Fruit fly (Drosophila melanogaster): ENCODE measurements around the gene CG33177.

Gene CG33177

dm6 chrX:15070811-15071479 lies 10.2 kb upstream of the CG33177 start (continued):
- no peak for TF ChIP-seq Dp (GFP tag; optimal IDR thresholded peaks at IDR 0.05)
- peak; percentile 4; the same call in 1 of the 2 replicates for TF ChIP-seq al (GFP tag; IDR thresholded peaks at IDR 0.05)
- peak; percentile 25; the same call in 1 of the 3 replicates for TF ChIP-seq Dbx (GFP tag; IDR thresholded peaks at IDR 0.05)
- no peak for TF ChIP-seq wor (GFP tag; IDR thresholded peaks at IDR 0.05)
- TF ChIP-seq CG16813 (GFP tag; IDR thresholded peaks at IDR 0.05; ENCODE audit: partially characterized antibody) = no peak
- TF ChIP-seq grau (tag; optimal IDR thresholded peaks at IDR 0.05) = peak; percentile 12
- peak; percentile 42; the same call in 1 of the 2 replicates for TF ChIP-seq Drgx (GFP tag; IDR thresholded peaks at IDR 0.05)
- TF ChIP-seq nau (GFP tag; optimal IDR thresholded peaks at IDR 0.05) = no peak
- no peak for TF ChIP-seq CG13287 (GFP tag; IDR thresholded peaks at IDR 0.05; ENCODE audit: partially characterized antibody)
- no peak for TF ChIP-seq CG4360 (GFP tag; IDR thresholded peaks at IDR 0.05)
- no peak for TF ChIP-seq CG8089 (GFP tag; optimal IDR thresholded peaks at IDR 0.05)
- no peak for TF ChIP-seq Adf1 (GFP tag; IDR thresholded peaks at IDR 0.05)
- peak; percentile 63 for TF ChIP-seq exex (tag; optimal IDR thresholded peaks at IDR 0.05)
- TF ChIP-seq rib (GFP tag; IDR thresholded peaks at IDR 0.05) = no peak
- TF ChIP-seq HHEX (GFP tag; optimal IDR thresholded peaks at IDR 0.05) = no peak
- no peak for TF ChIP-seq ham (GFP tag; IDR thresholded peaks at IDR 0.05)
- TF ChIP-seq zen2 (GFP tag; IDR thresholded peaks at IDR 0.05; ENCODE audit: partially characterized antibody) = no peak
- TF ChIP-seq CG8924 (tag; optimal IDR thresholded peaks at IDR 0.05) = no peak
- peak; percentile 58 for TF ChIP-seq CG15073 (GFP tag; optimal IDR thresholded peaks at IDR 0.05)
- no peak for TF ChIP-seq ind (GFP tag; optimal IDR thresholded peaks at IDR 0.05)
- peak; percentile 3 for TF ChIP-seq Hmr (GFP tag; optimal IDR thresholded peaks at IDR 0.05)
- peak; percentile 43 for TF ChIP-seq mirr (GFP tag; optimal IDR thresholded peaks at IDR 0.05)
- TF ChIP-seq CG11456 (GFP tag; IDR thresholded peaks at IDR 0.05) = no peak
- no peak for TF ChIP-seq aop (GFP tag; IDR thresholded peaks at IDR 0.05)
- TF ChIP-seq lbe (GFP tag; optimal IDR thresholded peaks at IDR 0.05) = peak; percentile 29
- no peak for TF ChIP-seq zfh1 (GFP tag; IDR thresholded peaks at IDR 0.05)
- TF ChIP-seq sqz (GFP tag; optimal IDR thresholded peaks at IDR 0.05) = no peak
- no peak for TF ChIP-seq tll (GFP tag; optimal IDR thresholded peaks at IDR 0.05)
- peak; percentile 28; the same call in 1 of the 2 replicates for TF ChIP-seq Rfx (GFP tag; IDR thresholded peaks at IDR 0.05)
- TF ChIP-seq CG30431 (GFP tag; optimal IDR thresholded peaks at IDR 0.05) = no peak
- no peak for TF ChIP-seq chm (GFP tag; IDR thresholded peaks at IDR 0.05)
- peak; percentile 18 for TF ChIP-seq CG10543 (GFP tag; optimal IDR thresholded peaks at IDR 0.05)
- peak; percentile 1 for TF ChIP-seq CG15514 (GFP tag; optimal IDR thresholded peaks at IDR 0.05)
- no peak for TF ChIP-seq en (GFP tag; optimal IDR thresholded peaks at IDR 0.05)
- no peak for TF ChIP-seq ac (GFP tag; optimal IDR thresholded peaks at IDR 0.05)
- no peak for TF ChIP-seq h (optimal IDR thresholded peaks at IDR 0.05)
- no peak for TF ChIP-seq stc (GFP tag; IDR thresholded peaks at IDR 0.05)
- TF ChIP-seq Ssrp (tag; optimal IDR thresholded peaks at IDR 0.05) = no peak
- no peak for TF ChIP-seq CG10267 (tag; optimal IDR thresholded peaks at IDR 0.05)
- TF ChIP-seq Hr78 (GFP tag; optimal IDR thresholded peaks at IDR 0.05) = peak in 1 of 2 experiments; percentile 46
- no peak for TF ChIP-seq Six4 (GFP tag; optimal IDR thresholded peaks at IDR 0.05)
- TF ChIP-seq ken (GFP tag; IDR thresholded peaks at IDR 0.05) = no peak
- TF ChIP-seq CG34422 (GFP tag; IDR thresholded peaks at IDR 0.05) = 0 out of 3 replicates have a peak, but pooled peaks have one; percentile 17
- no peak for TF ChIP-seq Rx (GFP tag; IDR thresholded peaks at IDR 0.05)
- no peak for TF ChIP-seq CG2712 (tag; optimal IDR thresholded peaks at IDR 0.05)
- no peak for TF ChIP-seq sr (GFP tag; IDR thresholded peaks at IDR 0.05)
- TF ChIP-seq gro (GFP tag; optimal IDR thresholded peaks at IDR 0.05) = no peak
- TF ChIP-seq cwo (GFP tag; optimal IDR thresholded peaks at IDR 0.05) = peak; percentile 45
- peak; percentile 82; the same call in 1 of the 4 replicates for TF ChIP-seq chinmo (GFP tag; IDR thresholded peaks at IDR 0.05; ENCODE audit: partially characterized antibody)
- TF ChIP-seq CG18599 (GFP tag; optimal IDR thresholded peaks at IDR 0.05) = peak; percentile 31

All from whole organism, embryonic.